Worm (Caenorhabditis elegans): ENCODE results near the gene parg-1.
"Not testable (repeated sequence)": the region's sequence is repeated elsewhere in the genome, so short reads cannot be mapped to it uniquely, and the experiment has no call there.

parg-1 gene

DNA sequence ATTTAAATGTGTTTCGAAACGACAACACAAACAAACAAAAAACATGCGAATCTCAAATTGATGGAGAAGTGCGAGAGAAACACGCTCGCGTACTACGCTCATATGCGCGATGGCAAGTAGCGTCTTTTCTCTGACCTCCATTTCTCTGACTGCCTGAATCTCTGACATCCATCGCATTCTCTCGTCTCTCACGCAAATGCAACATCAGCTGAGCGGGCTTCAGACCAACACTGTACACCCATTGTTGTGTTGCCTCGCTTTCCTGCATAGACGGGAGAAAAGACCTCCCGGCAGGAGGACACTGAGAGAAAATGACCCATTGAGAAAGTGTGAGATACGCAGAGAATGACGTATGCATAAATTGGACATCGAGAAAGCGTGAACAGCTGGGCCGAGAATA is 36.1 kb downstream of the parg-1 start (continued):
- TF ChIP-seq unc-62 (GFP tag; optimal IDR thresholded peaks at IDR 0.05) (no peak), isw-1 (GFP tag; IDR thresholded peaks at IDR 0.05) (peak; percentile 15; the same call in 1 of the 2 replicates), efl-1 (optimal IDR thresholded peaks at IDR 0.05) (peak; percentile 68 to 70), efl-1 (GFP tag; optimal IDR thresholded peaks at IDR 0.05 in 1 of 2) (peak; percentile 32 to 94), unc-86 (tag; optimal IDR thresholded peaks at IDR 0.05) (peak; percentile 49), ceh-82 (tag; optimal IDR thresholded peaks at IDR 0.05) (peak; percentile 7 to 70 (median 18)), nhr-84 (tag; optimal IDR thresholded peaks at IDR 0.05) (no peak), lin-15B (tag; optimal IDR thresholded peaks at IDR 0.05) (no peak), zip-4 (GFP tag; optimal IDR thresholded peaks at IDR 0.05) (no peak), pqm-1 (tag; optimal IDR thresholded peaks at IDR 0.05) (no peak), vab-15 (tag; optimal IDR thresholded peaks at IDR 0.05) (no peak)

ce11 chrIV:8784855-8785327 is 38.8 kb downstream of the parg-1 start, which contains the start of gene C33D9.13:
Gene C33D9.13 (minus strand): TSS chrIV:8785277.
- TF ChIP-seq C34B4.2 (tag; optimal IDR thresholded peaks at IDR 0.05) = no peak
- no peak for TF ChIP-seq efl-1 (optimal IDR thresholded peaks at IDR 0.05)
- TF ChIP-seq efl-1 (GFP tag; optimal IDR thresholded peaks at IDR 0.05 in 1 of 2) = no peak
- TF ChIP-seq Y116A8C.19 (tag; optimal IDR thresholded peaks at IDR 0.05; ENCODE audit: borderline replicate concordance) = no peak
- TF ChIP-seq skn-1 (tag; optimal IDR thresholded peaks at IDR 0.05) = peak; percentile 32
- TF ChIP-seq zip-4 (GFP tag; optimal IDR thresholded peaks at IDR 0.05) = peak; percentile 53
- TF ChIP-seq mep-1 (tag; optimal IDR thresholded peaks at IDR 0.05) = no peak
- TF ChIP-seq unc-86 (tag; optimal IDR thresholded peaks at IDR 0.05) = no peak
- no peak for TF ChIP-seq hlh-4 (tag; optimal IDR thresholded peaks at IDR 0.05)

DNA sequence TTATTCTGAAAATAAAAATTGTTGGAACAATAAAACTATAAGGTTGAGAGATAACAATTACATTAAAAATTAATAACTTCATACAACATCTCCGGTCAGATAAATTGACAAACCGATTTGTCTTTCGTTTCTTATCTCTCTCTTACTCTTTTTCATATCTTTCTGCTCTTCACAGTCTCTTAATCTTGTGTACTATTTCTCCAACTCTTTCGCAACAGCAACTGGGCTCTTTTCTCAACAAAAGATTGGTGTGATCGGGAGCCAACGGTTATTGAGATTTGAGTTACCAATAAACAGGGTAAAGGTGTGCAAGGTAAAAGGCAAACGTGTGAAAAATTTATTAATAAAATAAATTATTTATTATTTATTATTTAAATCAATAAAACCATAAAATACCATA is 40.6 kb downstream of the parg-1 start, which contains the start of gene C33D9.8:
C33D9.8 (minus strand) TSS at position 99 of the 400 bp plus-strand sequence.
- TF ChIP-seq efl-1 (optimal IDR thresholded peaks at IDR 0.05) (peak in 1 of 2 experiments; percentile 35), efl-1 (GFP tag; optimal IDR thresholded peaks at IDR 0.05 in 1 of 2) (no peak), blmp-1 (tag; optimal IDR thresholded peaks at IDR 0.05) (no peak), xbp-1 (tag; optimal IDR thresholded peaks at IDR 0.05) (no peak), lsy-2 (tag; optimal IDR thresholded peaks at IDR 0.05) (peak in 1 of 2 experiments; percentile 31), ceh-63 (GFP tag; optimal IDR thresholded peaks at IDR 0.05) (no peak), rnt-1 (tag; optimal IDR thresholded peaks at IDR 0.05) (peak; percentile 41), fkh-8 (tag; optimal IDR thresholded peaks at IDR 0.05) (no peak)

DNA sequence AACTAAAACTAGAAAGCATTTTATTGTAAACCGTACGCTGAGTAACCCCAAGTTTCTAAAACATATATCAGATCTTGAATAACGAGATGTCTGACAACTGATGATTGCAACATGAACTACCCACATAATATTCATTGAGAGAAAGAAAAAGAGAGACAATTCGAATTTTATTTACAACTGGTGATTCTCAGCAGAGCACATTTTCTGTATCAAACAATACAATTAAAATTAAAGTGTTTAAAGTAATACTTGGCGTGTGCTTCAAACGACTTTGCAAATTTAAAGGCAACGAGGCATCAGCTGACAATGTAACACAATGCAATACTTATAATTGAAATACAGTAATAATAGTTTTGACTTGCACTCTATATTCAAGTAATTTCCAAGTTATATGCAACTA is 42.0 kb downstream of the parg-1 start, which contains the start of gene C33D9.10:
C33D9.10 (minus strand) TSS at position 101 of the 400 bp plus-strand sequence.
- TF ChIP-seq efl-1 (optimal IDR thresholded peaks at IDR 0.05) = not testable (repeated sequence)
- TF ChIP-seq efl-1 (GFP tag; optimal IDR thresholded peaks at IDR 0.05 in 1 of 2) = peak in 1 of 2 experiments; percentile 41

DNA sequence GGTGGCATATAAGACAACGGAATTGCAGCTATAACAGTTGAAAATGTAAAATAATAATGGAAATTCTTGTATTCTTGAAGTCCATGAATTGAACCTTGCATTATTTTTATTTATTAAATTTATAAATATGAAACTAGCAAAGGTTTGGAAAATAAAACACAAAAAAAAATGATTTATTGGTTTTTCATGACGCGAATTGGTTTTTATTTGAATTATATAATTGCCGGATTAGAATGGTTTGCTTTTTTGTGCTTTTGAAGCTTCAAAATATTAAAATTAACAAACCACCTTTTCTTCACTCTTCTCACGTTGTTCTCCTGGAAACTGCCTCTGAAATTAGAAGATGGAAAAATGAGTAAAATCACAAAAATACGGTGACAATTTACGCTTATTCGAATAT is 44.1 kb downstream of the parg-1 start, which contains the start of gene sru-35:
sru-35 (minus strand) TSS at position 101 of the 400 bp plus-strand sequence.
- TF ChIP-seq unc-30 (tag; optimal IDR thresholded peaks at IDR 0.05) (no peak), lin-39 (tag; optimal IDR thresholded peaks at IDR 0.05) (no peak), egl-27 (tag; optimal IDR thresholded peaks at IDR 0.05) (no peak), nhr-76 (tag; optimal IDR thresholded peaks at IDR 0.05) (no peak), ceh-63 (GFP tag; optimal IDR thresholded peaks at IDR 0.05) (no peak), elt-2 (tag; optimal IDR thresholded peaks at IDR 0.05) (no peak), ceh-8 (GFP tag; optimal IDR thresholded peaks at IDR 0.05) (no peak), xbp-1 (tag; optimal IDR thresholded peaks at IDR 0.05) (no peak), ztf-4 (tag; optimal IDR thresholded peaks at IDR 0.05) (no peak), dpl-1 (GFP tag; optimal IDR thresholded peaks at IDR 0.05) (no peak), unc-86 (tag; optimal IDR thresholded peaks at IDR 0.05) (no peak), ceh-88 (GFP tag; IDR thresholded peaks at IDR 0.05) (no peak), efl-3 (GFP tag; optimal IDR thresholded peaks at IDR 0.05) (no peak), ceh-82 (tag; optimal IDR thresholded peaks at IDR 0.05) (no peak), egl-13 (tag; optimal IDR thresholded peaks at IDR 0.05) (no peak), isw-1 (GFP tag; IDR thresholded peaks at IDR 0.05) (no peak), vab-15 (tag; optimal IDR thresholded peaks at IDR 0.05) (no peak)

Data from whole organism, L1 larva.